Worm (Caenorhabditis elegans): Measurements from ENCODE around the gene B0416.2.

Gene B0416.2

DNA sequence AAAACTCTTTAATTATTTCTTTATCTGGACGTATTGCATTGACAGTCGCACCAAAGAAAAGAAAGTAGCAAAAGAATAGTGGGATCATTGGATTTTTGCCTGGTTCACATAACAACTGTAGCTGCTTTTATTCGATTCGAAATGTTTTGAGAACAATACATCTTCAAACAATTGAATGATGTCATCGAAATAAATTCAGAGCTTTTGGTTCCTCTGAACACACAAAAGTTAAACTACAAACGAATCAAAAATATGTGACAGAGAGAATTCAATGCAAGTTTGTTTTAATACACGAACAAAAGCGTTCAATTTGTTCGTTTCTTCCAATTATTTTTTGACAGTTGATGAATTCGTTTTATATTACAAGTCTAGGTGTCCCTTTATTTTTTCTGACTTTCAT, 12.3 kb downstream of the B0416.2 start, which contains the start of gene H29C22.1:
Gene H29C22.1 (minus strand): TSS at position 101 of the 400 bp plus-strand sequence.
- TF ChIP-seq F37D6.2 (tag; optimal IDR thresholded peaks at IDR 0.05), result no peak
- no peak for TF ChIP-seq madf-5 (GFP tag; IDR thresholded peaks at IDR 0.05)
- no peak for TF ChIP-seq nhr-42 (GFP tag; IDR thresholded peaks at IDR 0.05)
- TF ChIP-seq ceh-44 (GFP tag; IDR thresholded peaks at IDR 0.05), result no peak
- TF ChIP-seq nhr-6 (tag; optimal IDR thresholded peaks at IDR 0.05), result no peak
- no peak for TF ChIP-seq nhr-48 (tag; optimal IDR thresholded peaks at IDR 0.05)
- TF ChIP-seq hif-1 (tag; optimal IDR thresholded peaks at IDR 0.05), result no peak
- TF ChIP-seq T20F7.1 (GFP tag; optimal IDR thresholded peaks at IDR 0.05), result no peak
- no peak for TF ChIP-seq mxl-2 (GFP tag; conservative IDR thresholded peaks at IDR 0.05)
- TF ChIP-seq F10B5.3 (tag; optimal IDR thresholded peaks at IDR 0.05), result no peak

- no peak for TF ChIP-seq lin-29 (GFP tag; IDR thresholded peaks at IDR 0.05)
- TF ChIP-seq F26F4.8 (GFP tag; conservative IDR thresholded peaks at IDR 0.05), result no peak
- no peak for TF ChIP-seq unc-62 (GFP tag; optimal IDR thresholded peaks at IDR 0.05 in 1 of 2)
- TF ChIP-seq unc-62 (tag; optimal IDR thresholded peaks at IDR 0.05), result no peak
- no peak for TF ChIP-seq ctbp-1 (GFP tag; IDR thresholded peaks at IDR 0.05)
- no peak for TF ChIP-seq saeg-2 (GFP tag; IDR thresholded peaks at IDR 0.05)
- TF ChIP-seq aly-2 (tag; optimal IDR thresholded peaks at IDR 0.05), result no peak
- no peak for TF ChIP-seq duxl-1 (tag; optimal IDR thresholded peaks at IDR 0.05; ENCODE audit: poor library complexity)
- no peak for TF ChIP-seq Y75B8A.6 (GFP tag; IDR thresholded peaks at IDR 0.05)
- TF ChIP-seq nhr-41 (GFP tag; IDR thresholded peaks at IDR 0.05), result no peak
- TF ChIP-seq mxl-2 (GFP tag; conservative IDR thresholded peaks at IDR 0.05), result no peak
- no peak for TF ChIP-seq dpl-1 (GFP tag; optimal IDR thresholded peaks at IDR 0.05)
- no peak for TF ChIP-seq ces-1 (GFP tag; optimal IDR thresholded peaks at IDR 0.05)
- no peak for TF ChIP-seq rbr-2 (tag; optimal IDR thresholded peaks at IDR 0.05)
- no peak for TF ChIP-seq R02D3.7 (tag; optimal IDR thresholded peaks at IDR 0.05)
- no peak for TF ChIP-seq lin-39 (tag; optimal IDR thresholded peaks at IDR 0.05)
- no peak for TF ChIP-seq nhr-42 (GFP tag; IDR thresholded peaks at IDR 0.05)
Measured at ce11 chrX:9314397-9314796, 15.5 kb downstream of the B0416.2 start, which contains the start of gene ttr-38. ttr-38 (minus strand) TSS chrX:9314497.

DNA sequence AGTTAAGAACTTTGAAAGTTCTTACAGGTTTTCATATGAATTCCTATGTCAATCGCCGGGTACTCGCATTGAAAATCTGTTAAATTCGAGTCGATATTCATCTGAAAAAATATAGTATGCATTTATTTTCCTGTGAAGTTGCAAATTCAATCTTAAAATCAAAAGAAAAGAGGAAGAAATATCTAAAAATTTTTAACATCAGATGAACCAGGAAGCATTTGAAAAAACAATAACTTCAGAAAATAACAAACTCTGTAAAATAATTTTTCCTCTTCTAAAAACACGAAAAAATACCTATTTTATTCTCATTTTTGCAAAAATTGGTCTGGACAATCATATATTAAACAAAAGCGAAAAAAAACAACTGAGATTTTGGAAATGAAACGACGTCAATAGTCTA, 20.1 kb downstream of the B0416.2 start, which contains the start of gene npr-7:
Gene npr-7 (minus strand): TSS at position 101 of the 400 bp plus-strand sequence.
- TF ChIP-seq duxl-1 (tag; optimal IDR thresholded peaks at IDR 0.05; ENCODE audit: poor library complexity) (no peak), nhr-111 (GFP tag; optimal IDR thresholded peaks at IDR 0.05) (no peak), zip-11 (GFP tag; IDR thresholded peaks at IDR 0.05) (no peak), zag-1 (tag; optimal IDR thresholded peaks at IDR 0.05) (no peak), F26F4.8 (GFP tag; conservative IDR thresholded peaks at IDR 0.05) (no peak), Y75B8A.6 (GFP tag; IDR thresholded peaks at IDR 0.05) (no peak), vab-7 (GFP tag; IDR thresholded peaks at IDR 0.05) (no peak), nhr-11 (tag; optimal IDR thresholded peaks at IDR 0.05) (no peak), dve-1 (tag; optimal IDR thresholded peaks at IDR 0.05; ENCODE audit: insufficient read depth) (no peak), Y48G9A.11 (GFP tag; IDR thresholded peaks at IDR 0.05) (no peak), madf-9 (GFP tag; conservative IDR thresholded peaks at IDR 0.05) (no peak), madf-5 (GFP tag; IDR thresholded peaks at IDR 0.05) (no peak), pha-4 (GFP tag; IDR thresholded peaks at IDR 0.05) (no peak), pha-4 (tag; optimal IDR thresholded peaks at IDR 0.05) (no peak), dmd-9 (GFP tag; IDR thresholded peaks at IDR 0.05) (no peak), nhr-237 (tag; optimal IDR thresholded peaks at IDR 0.05) (no peak), zip-2 (tag; optimal IDR thresholded peaks at IDR 0.05) (no peak), aha-1 (tag) (no peak), zfp-3 (GFP tag; conservative IDR thresholded peaks at IDR 0.05) (no peak), snpc-1.2 (GFP tag; IDR thresholded peaks at IDR 0.05) (no peak)
